Fruit fly (Drosophila melanogaster) whole organism, embryonic: Measurements from ENCODE around the gene CG15170.

ENCODE experiments used
- CG10431 ChIP-seq: fragments of 200-800 bp; sonication (Bioruptor generic); optimal IDR thresholded peaks from 3 replicates; lab custom pipeline; 2018; ENCODE audit warnings: missing biosample characterization, mild to moderate bottlenecking, missing genetic modification characterization
- CG11560 ChIP-seq: fragments of 200-800 bp; sonication (Bioruptor generic); IDR thresholded peaks from 3 replicates; pipeline ENCODE4 v1.3.6; 2022; ENCODE audit warnings: missing biosample characterization, missing genetic modification characterization
- CG11695 ChIP-seq: fragments of 200-800 bp; sonication (Bioruptor generic); IDR thresholded peaks from 3 replicates; pipeline ENCODE4 v1.3.6; 2022; ENCODE audit warnings: missing biosample characterization, missing genetic modification characterization
- CG11696 ChIP-seq: fragments of 200-800 bp; sonication (Bioruptor generic); IDR thresholded peaks from 2 replicates; pipeline ENCODE4 v1.3.6; 2022; ENCODE audit warnings: missing biosample characterization, missing genetic modification characterization
- CG12744 ChIP-seq: fragments of 200-800 bp; sonication (Bioruptor generic); optimal IDR thresholded peaks from 2 replicates; lab custom pipeline; 2016; ENCODE audit warnings: missing biosample characterization, missing genetic modification characterization
- CG12942 ChIP-seq: fragments of 200-800 bp; sonication (Bioruptor generic); optimal IDR thresholded peaks from 3 replicates; lab custom pipeline; 2016; ENCODE audit warnings: missing biosample characterization, missing genetic modification characterization
- CG13424 ChIP-seq: fragments of 200-800 bp; sonication (Bioruptor generic); optimal IDR thresholded peaks from 2 replicates; lab custom pipeline; 2019; ENCODE audit warnings: missing biosample characterization, mild to moderate bottlenecking, missing genetic modification characterization, moderate library complexity
- CG13775 ChIP-seq: fragments of 200-800 bp; sonication (Bioruptor generic); optimal IDR thresholded peaks from 3 replicates; lab custom pipeline; 2017; ENCODE audit warnings: missing biosample characterization, mild to moderate bottlenecking, missing genetic modification characterization
- CG14965 ChIP-seq: fragments of 200-800 bp; sonication (Bioruptor generic); optimal IDR thresholded peaks from 2 replicates; lab custom pipeline; 2016; ENCODE audit warnings: missing biosample characterization, missing genetic modification characterization, borderline replicate concordance
- CG1529 ChIP-seq: fragments of 200-800 bp; sonication (Bioruptor generic); optimal IDR thresholded peaks from 3 replicates; lab custom pipeline; 2018; ENCODE audit warnings: missing biosample characterization, missing genetic modification characterization
- CG17359 ChIP-seq: fragments of 200-800 bp; sonication (Bioruptor generic); optimal IDR thresholded peaks from 3 replicates; lab custom pipeline; 2018; ENCODE audit warnings: missing biosample characterization, mild to moderate bottlenecking, missing genetic modification characterization, moderate library complexity
- CG17385 ChIP-seq: fragments of 200-800 bp; sonication (Bioruptor generic); optimal IDR thresholded peaks from 3 replicates; lab custom pipeline; 2018; ENCODE audit warnings: missing biosample characterization, mild to moderate bottlenecking, missing genetic modification characterization
- CG1792 ChIP-seq: fragments of 200-800 bp; sonication (Bioruptor generic); optimal IDR thresholded peaks from 2 replicates; lab custom pipeline; 2016; ENCODE audit warnings: missing biosample characterization, missing genetic modification characterization
- CG1832 ChIP-seq: fragments of 200-800 bp; sonication (Bioruptor generic); optimal IDR thresholded peaks from 2 replicates; lab custom pipeline; 2017; ENCODE audit warnings: missing biosample characterization, mild to moderate bottlenecking, missing genetic modification characterization, inconsistent platforms
- CG2875 ChIP-seq: fragments of 200-800 bp; sonication (Bioruptor generic); optimal IDR thresholded peaks from 2 replicates; lab custom pipeline; 2017; ENCODE audit warnings: missing biosample characterization, mild to moderate bottlenecking, missing genetic modification characterization, missing genetic modification reagents
- CG3163 ChIP-seq: fragments of 200-800 bp; sonication (Bioruptor generic); optimal IDR thresholded peaks from 3 replicates; lab custom pipeline; 2016; ENCODE audit warnings: missing biosample characterization, missing genetic modification characterization
- CG32767 ChIP-seq: fragments of 200-800 bp; sonication (Bioruptor generic); IDR thresholded peaks from 2 replicates; pipeline ENCODE4 v1.3.6; 2022; ENCODE audit warnings: missing biosample characterization, missing genetic modification characterization
- CG34422 ChIP-seq: fragments of 200-800 bp; sonication (Bioruptor generic); IDR thresholded peaks from 3 replicates; pipeline ENCODE4 v1.3.6; 2022; ENCODE audit warnings: missing biosample characterization, missing genetic modification characterization
- CG3847 ChIP-seq: fragments of 200-800 bp; sonication (Bioruptor generic); IDR thresholded peaks from 2 replicates; pipeline ENCODE4 v1.3.6; 2022; ENCODE audit warnings: missing biosample characterization, missing genetic modification characterization
- CG6254 ChIP-seq: fragments of 200-800 bp; sonication (Bioruptor generic); optimal IDR thresholded peaks from 3 replicates; lab custom pipeline; 2017; ENCODE audit warnings: mild to moderate bottlenecking, missing biosample characterization, missing genetic modification reagents, missing genetic modification characterization
- CG7745 ChIP-seq: fragments of 200-800 bp; sonication (Bioruptor generic); optimal IDR thresholded peaks from 2 replicates; lab custom pipeline; 2018; ENCODE audit warnings: missing biosample characterization, mild to moderate bottlenecking, missing genetic modification characterization, moderate library complexity
- CG9215 ChIP-seq: fragments of 200-800 bp; sonication (Bioruptor generic); IDR thresholded peaks from 2 replicates; pipeline ENCODE4 v1.3.6; 2022; ENCODE audit warnings: missing biosample characterization, missing genetic modification characterization
- CG9932 ChIP-seq: fragments of 200-800 bp; sonication (Bioruptor generic); IDR thresholded peaks from 2 replicates; pipeline ENCODE4 v1.3.6; 2022; ENCODE audit warnings: missing biosample characterization, missing genetic modification characterization
- Dek ChIP-seq: fragments of 200-800 bp; sonication (Bioruptor generic); optimal IDR thresholded peaks from 3 replicates; lab custom pipeline; 2019; ENCODE audit warnings: missing biosample characterization, mild to moderate bottlenecking, missing genetic modification characterization, moderate library complexity
- Eip74EF ChIP-seq, 2 experiments: fragments of 200-800 bp in 1 of 2; fragments of >200 bp in 1 of 2; sonication (Bioruptor generic) in 1 of 2; optimal IDR thresholded peaks; 2 replicates each; lab custom pipeline; 2017 to 2019; ENCODE audit warnings: missing biosample characterization in 2 of 2, missing genetic modification characterization in 2 of 2, mild to moderate bottlenecking in 1 of 2, moderate library complexity in 1 of 2
- Lim3 ChIP-seq: fragments of 200-800 bp; sonication (Bioruptor generic); IDR thresholded peaks from 2 replicates; pipeline ENCODE4 v1.3.6; 2022; ENCODE audit warnings: missing biosample characterization, missing genetic modification characterization
- Lpt ChIP-seq: fragments of >200 bp; optimal IDR thresholded peaks from 2 replicates; lab custom pipeline; 2018; ENCODE audit warnings: missing biosample characterization, missing genetic modification characterization
- NK7.1 ChIP-seq: fragments of 200-800 bp; sonication (Bioruptor generic); optimal IDR thresholded peaks from 3 replicates; lab custom pipeline; 2016; ENCODE audit warnings: missing biosample characterization, missing genetic modification characterization
- Opbp ChIP-seq: fragments of 200-800 bp; sonication (Bioruptor generic); IDR thresholded peaks from 3 replicates; pipeline ENCODE4 v1.3.6; 2022; ENCODE audit warnings: missing biosample characterization, missing genetic modification characterization; ENCODE audit not compliant: partially characterized antibody
- Trl ChIP-seq, 3 experiments: fragments of >200 bp in 2 of 3; fragments of 200-800 bp in 1 of 3; sonication (Bioruptor generic) in 1 of 3; optimal IDR thresholded peaks; 2 replicates in 1 of 3; 3 replicates in 2 of 3; lab custom pipeline; 2016 to 2017; ENCODE audit warnings: missing biosample characterization in 1 of 3, missing genetic modification characterization in 1 of 3
- ab ChIP-seq: fragments of 200-800 bp; sonication (Bioruptor generic); optimal IDR thresholded peaks from 2 replicates; lab custom pipeline; 2016; ENCODE audit warnings: missing biosample characterization, missing genetic modification characterization
- ato ChIP-seq: fragments of 200-800 bp; sonication (Bioruptor generic); IDR thresholded peaks from 2 replicates; pipeline ENCODE4 v1.3.6; 2022; ENCODE audit warnings: missing biosample characterization, missing genetic modification characterization; ENCODE audit not compliant: partially characterized antibody
- cwo ChIP-seq: fragments of 200-800 bp; sonication (Bioruptor generic); optimal IDR thresholded peaks from 3 replicates; lab custom pipeline; 2017; ENCODE audit warnings: missing biosample characterization, missing genetic modification characterization, mild to moderate bottlenecking, moderate library complexity, missing genetic modification reagents
- en ChIP-seq: fragments of 200-800 bp; sonication (Bioruptor generic); optimal IDR thresholded peaks from 2 replicates; lab custom pipeline; 2016; ENCODE audit warnings: missing biosample characterization, missing genetic modification characterization
- grn ChIP-seq: fragments of 200-800 bp; sonication (Bioruptor generic); optimal IDR thresholded peaks from 3 replicates; lab custom pipeline; 2017; ENCODE audit warnings: missing biosample characterization, missing genetic modification characterization
- gro ChIP-seq: fragments of 200-800 bp; sonication (Bioruptor generic); optimal IDR thresholded peaks from 2 replicates; lab custom pipeline; 2016; ENCODE audit warnings: missing biosample characterization, missing genetic modification characterization
- gsb ChIP-seq: fragments of 200-800 bp; sonication (Bioruptor generic); IDR thresholded peaks from 2 replicates; pipeline ENCODE4 v1.3.6; 2022; ENCODE audit warnings: missing biosample characterization, missing genetic modification characterization
- jigr1 ChIP-seq: fragments of 200-800 bp; sonication (Bioruptor generic); IDR thresholded peaks from 3 replicates; pipeline ENCODE4 v1.3.6; 2022; ENCODE audit warnings: missing biosample characterization, missing genetic modification characterization
- mam ChIP-seq: fragments of 200-800 bp; sonication (Bioruptor generic); optimal IDR thresholded peaks from 3 replicates; lab custom pipeline; 2016; ENCODE audit warnings: missing biosample characterization, missing genetic modification characterization
- mld ChIP-seq: fragments of 200-800 bp; sonication (Bioruptor generic); IDR thresholded peaks from 3 replicates; pipeline ENCODE4 v1.3.6; 2022; ENCODE audit warnings: missing biosample characterization, missing genetic modification characterization; ENCODE audit not compliant: partially characterized antibody
- nmo ChIP-seq: fragments of 200-800 bp; sonication (Bioruptor generic); optimal IDR thresholded peaks from 2 replicates; lab custom pipeline; 2018; ENCODE audit warnings: missing biosample characterization, mild to moderate bottlenecking, missing genetic modification characterization, moderate library complexity
- peb ChIP-seq: fragments of 200-800 bp; sonication (Bioruptor generic); IDR thresholded peaks from 2 replicates; pipeline ENCODE4 v1.3.6; 2022; ENCODE audit warnings: missing biosample characterization, missing genetic modification characterization
- repo ChIP-seq: fragments of 200-800 bp; sonication (Bioruptor generic); optimal IDR thresholded peaks from 2 replicates; lab custom pipeline; 2016; ENCODE audit warnings: missing biosample characterization, missing genetic modification characterization
- rib ChIP-seq: fragments of 200-800 bp; sonication (Bioruptor generic); IDR thresholded peaks from 2 replicates; pipeline ENCODE4 v1.3.6; 2022; ENCODE audit warnings: missing biosample characterization, missing genetic modification characterization
- salm ChIP-seq: fragments of 200-800 bp; sonication (Bioruptor generic); optimal IDR thresholded peaks from 2 replicates; lab custom pipeline; 2018; ENCODE audit warnings: missing biosample characterization, mild to moderate bottlenecking, missing genetic modification characterization
- trem ChIP-seq: fragments of 200-800 bp; optimal IDR thresholded peaks from 3 replicates; lab custom pipeline; 2019; ENCODE audit warnings: missing biosample characterization, mild to moderate bottlenecking, missing genetic modification characterization, moderate library complexity
- trh ChIP-seq: fragments of 200-800 bp; sonication (Bioruptor generic); optimal IDR thresholded peaks from 2 replicates; lab custom pipeline; 2016; ENCODE audit warnings: missing biosample characterization, missing genetic modification characterization
- tup ChIP-seq: fragments of 200-800 bp; sonication (Bioruptor generic); optimal IDR thresholded peaks from 2 replicates; lab custom pipeline; 2016; ENCODE audit warnings: missing biosample characterization, mild to moderate bottlenecking, missing genetic modification characterization, moderate library complexity
- wdn ChIP-seq: fragments of 200-800 bp; sonication (Bioruptor generic); IDR thresholded peaks from 2 replicates; pipeline ENCODE4 v1.3.6; 2022; ENCODE audit warnings: missing biosample characterization, missing genetic modification characterization
- zen2 ChIP-seq: fragments of 200-800 bp; sonication (Bioruptor generic); IDR thresholded peaks from 3 replicates; pipeline ENCODE4 v1.3.6; 2022; ENCODE audit warnings: missing biosample characterization, missing genetic modification characterization; ENCODE audit not compliant: partially characterized antibody

Gene CG15170

DNA sequence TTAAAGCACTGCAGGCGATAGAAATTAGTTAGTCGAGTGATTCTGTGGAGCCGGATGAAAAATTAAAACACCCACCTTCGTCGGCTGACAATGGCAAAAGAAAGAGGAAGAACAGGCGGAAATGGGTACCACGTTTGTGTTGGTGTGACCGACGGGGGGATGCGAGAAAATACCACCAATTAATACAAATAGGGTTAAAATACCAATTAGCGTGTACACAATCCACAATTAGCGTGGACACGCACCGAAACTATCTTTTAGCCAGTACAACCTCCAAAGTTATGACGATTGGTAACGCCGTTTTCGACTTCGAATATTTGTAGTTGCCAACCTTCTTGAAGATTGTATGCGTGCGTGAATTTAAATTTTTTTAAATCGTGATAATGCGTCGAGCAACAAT lies 19.1 kb upstream of the CG15170 start, which contains the start of gene RpL30 (continued):
- TF ChIP-seq cwo (GFP tag; lab: Kevin White, UChicago), result peak; percentile 79
- peak; percentile 83 for TF ChIP-seq CG1792 (GFP tag; lab: Kevin White, UChicago)
- TF ChIP-seq CG12942 (GFP tag; lab: Kevin White, UChicago), result peak; percentile 84
- peak; percentile 88 for TF ChIP-seq nmo (GFP tag; lab: Kevin White, UChicago)
- TF ChIP-seq mld (GFP tag; lab: Robert Waterston, UW), result no peak
- TF ChIP-seq tup (GFP tag; lab: Kevin White, UChicago), result no peak
- peak; percentile 86 for TF ChIP-seq mam (GFP tag; lab: Kevin White, UChicago)
- peak; percentile 90 for TF ChIP-seq NK7.1
- peak; percentile 92 for TF ChIP-seq salm (tag; lab: Kevin White, UChicago)
- peak; percentile 71 for TF ChIP-seq CG7745 (tag; lab: Kevin White, UChicago)
- TF ChIP-seq CG11695 (GFP tag; lab: Robert Waterston, UW), result peak; percentile 85
- peak; percentile 70 for TF ChIP-seq CG13424 (tag; lab: Kevin White, UChicago)
- TF ChIP-seq Lpt, result no peak
- peak; percentile 88 for TF ChIP-seq CG17359 (tag; lab: Kevin White, UChicago)
- peak; percentile 85 for TF ChIP-seq CG14965 (GFP tag; lab: Kevin White, UChicago)
- TF ChIP-seq Opbp (GFP tag; lab: Robert Waterston, UW), result peak; percentile 78
- peak; percentile 92 for TF ChIP-seq trem
- no peak for TF ChIP-seq jigr1 (GFP tag; lab: Robert Waterston, UW)
- peak; percentile 76 for TF ChIP-seq rib
- TF ChIP-seq grn, result peak; percentile 90
- peak; percentile 86 for TF ChIP-seq CG9932 (GFP tag; lab: Robert Waterston, UW)
- peak; percentile 94 for TF ChIP-seq CG10431 (GFP tag; lab: Kevin White, UChicago)
- peak; percentile 40; the same call in 1 of the 2 replicates for TF ChIP-seq ato
- TF ChIP-seq en (GFP tag; lab: Kevin White, UChicago), result peak; percentile 84
- TF ChIP-seq CG1529 (GFP tag; lab: Kevin White, UChicago), result peak; percentile 85
- peak; percentile 94 for TF ChIP-seq CG13775
- TF ChIP-seq CG1832 (GFP tag; lab: Kevin White, UChicago), result no peak
- peak; percentile 82 for TF ChIP-seq CG3163
- peak; percentile 60 for TF ChIP-seq CG9215 (GFP tag; lab: Robert Waterston, UW)
- no peak for TF ChIP-seq Lim3
- TF ChIP-seq Dek, result peak; percentile 87
- peak; percentile 92 for TF ChIP-seq CG2875 (GFP tag; lab: Kevin White, UChicago)
- TF ChIP-seq CG12744 (GFP tag; lab: Kevin White, UChicago), result peak; percentile 88
- peak; percentile 99 for TF ChIP-seq CG17385 (GFP tag; lab: Kevin White, UChicago)
- TF ChIP-seq ab (GFP tag; lab: Kevin White, UChicago), result peak; percentile 35
- peak; percentile 42; the same call in 1 of the 2 replicates for TF ChIP-seq peb (GFP tag; lab: Robert Waterston, UW)
- peak in 1 of 2 experiments; percentile 88 for TF ChIP-seq Eip74EF (GFP tag; optimal IDR thresholded peaks at IDR 0.05; lab: Kevin White, UChicago)
- TF ChIP-seq CG11560 (tag; lab: Robert Waterston, UW), result peak; percentile 79; the same call in 2 of the 3 replicates
- TF ChIP-seq repo (GFP tag; lab: Kevin White, UChicago), result peak; percentile 90
- peak; percentile 96 for TF ChIP-seq CG3847 (GFP tag; lab: Robert Waterston, UW)
- TF ChIP-seq CG11696 (GFP tag; lab: Robert Waterston, UW), result no peak; the same call in 1 of the 2 replicates
- peak; percentile 87 for TF ChIP-seq CG6254 (GFP tag; lab: Kevin White, UChicago)
- peak; percentile 74 for TF ChIP-seq gsb (GFP tag; lab: Robert Waterston, UW)
- no peak for TF ChIP-seq zen2
- TF ChIP-seq trh (GFP tag; lab: Kevin White, UChicago), result peak; percentile 80
- peak; percentile 56 for TF ChIP-seq CG32767 (GFP tag; lab: Robert Waterston, UW)
- peak; percentile 85 for TF ChIP-seq wdn
- peak; percentile 90 for TF ChIP-seq gro (GFP tag; lab: Kevin White, UChicago)
- TF ChIP-seq Trl (optimal IDR thresholded peaks at IDR 0.05; lab: Kevin White, UChicago), result peak in 1 of 2 experiments; percentile 12
- TF ChIP-seq Trl (GFP tag; optimal IDR thresholded peaks at IDR 0.05; lab: Kevin White, UChicago), result peak; percentile 94
- peak; percentile 90 for TF ChIP-seq CG34422 (GFP tag; lab: Robert Waterston, UW)
